Worm (Caenorhabditis elegans): Measurements from ENCODE around the gene sru-39.
A peak's percentile ranks its signal among the peaks of the same experiment; 100 is the strongest.

sru-39 gene

DNA sequence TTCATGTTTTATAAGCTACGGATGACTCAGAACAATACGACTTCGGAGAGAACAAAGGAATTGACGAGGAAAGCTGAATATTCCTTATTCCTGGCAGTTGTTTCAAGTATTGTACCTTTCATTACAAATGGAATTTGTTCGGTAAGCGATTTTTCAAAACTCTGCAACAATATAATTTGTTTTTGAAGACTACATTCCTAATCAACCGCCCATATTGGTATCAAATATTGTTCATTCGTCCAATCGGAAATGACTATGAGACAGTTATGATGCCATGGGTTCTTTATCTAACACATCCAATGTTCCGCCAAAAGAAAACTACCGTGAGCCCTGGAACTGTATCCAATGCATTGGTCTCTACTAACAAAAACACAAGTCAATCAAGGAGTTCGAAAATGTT, 8.9 kb downstream of the sru-39 start:
- TF ChIP-seq nhr-11 (tag; optimal IDR thresholded peaks at IDR 0.05) (no peak), hlh-11 (tag; optimal IDR thresholded peaks at IDR 0.05) (no peak), nhr-111 (GFP tag; optimal IDR thresholded peaks at IDR 0.05) (no peak), F26F4.8 (GFP tag; conservative IDR thresholded peaks at IDR 0.05) (no peak), aha-1 (tag) (peak; percentile 93), Y48G9A.11 (GFP tag; IDR thresholded peaks at IDR 0.05) (no peak), nhr-28 (tag; optimal IDR thresholded peaks at IDR 0.05) (no peak), cey-2 (tag; optimal IDR thresholded peaks at IDR 0.05; ENCODE audit: borderline replicate concordance, insufficient read depth) (no peak), php-3 (GFP tag; IDR thresholded peaks at IDR 0.05) (no peak)

DNA sequence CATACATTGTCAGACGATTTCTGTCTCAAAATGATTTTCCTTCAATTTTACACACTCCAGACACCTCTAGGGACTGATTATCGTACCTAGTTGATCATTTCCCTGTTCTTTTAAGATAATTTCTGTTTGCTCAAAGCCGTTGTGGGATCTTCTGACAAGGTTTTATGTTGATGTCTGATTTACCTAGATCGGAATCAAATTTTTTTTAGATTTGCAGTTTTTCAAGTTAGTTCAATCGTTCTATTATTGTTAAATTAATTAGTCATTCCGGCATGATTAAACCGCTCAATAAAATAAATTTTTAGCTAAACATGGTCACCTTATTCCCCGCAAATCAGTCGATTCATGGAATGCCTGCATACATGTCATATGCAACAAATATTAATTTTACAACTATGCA, 10.3 kb downstream of the sru-39 start, which contains the start of gene sru-30:
Gene sru-30 (plus strand): TSS at position 301 of the 400 bp plus-strand sequence.
- TF ChIP-seq F10B5.3 (tag; optimal IDR thresholded peaks at IDR 0.05), result no peak
- TF ChIP-seq dmd-8 (GFP tag; IDR thresholded peaks at IDR 0.05), result no peak
- no peak for TF ChIP-seq mdt-29 (GFP tag; IDR thresholded peaks at IDR 0.05)
- TF ChIP-seq rbr-2 (tag; optimal IDR thresholded peaks at IDR 0.05), result no peak
- no peak for TF ChIP-seq snpc-4 (tag; optimal IDR thresholded peaks at IDR 0.05)
- TF ChIP-seq attf-4 (tag; optimal IDR thresholded peaks at IDR 0.05), result no peak
- TF ChIP-seq php-3 (GFP tag; IDR thresholded peaks at IDR 0.05), result no peak
- no peak for TF ChIP-seq ama-1 (optimal IDR thresholded peaks at IDR 0.05)
- no peak for TF ChIP-seq nhr-102 (tag; optimal IDR thresholded peaks at IDR 0.05)
- TF ChIP-seq daf-8 (GFP tag; IDR thresholded peaks at IDR 0.05), result no peak
- TF ChIP-seq ceh-28 (tag; optimal IDR thresholded peaks at IDR 0.05), result no peak
- no peak for TF ChIP-seq egl-43 (GFP tag; IDR thresholded peaks at IDR 0.05)

DNA sequence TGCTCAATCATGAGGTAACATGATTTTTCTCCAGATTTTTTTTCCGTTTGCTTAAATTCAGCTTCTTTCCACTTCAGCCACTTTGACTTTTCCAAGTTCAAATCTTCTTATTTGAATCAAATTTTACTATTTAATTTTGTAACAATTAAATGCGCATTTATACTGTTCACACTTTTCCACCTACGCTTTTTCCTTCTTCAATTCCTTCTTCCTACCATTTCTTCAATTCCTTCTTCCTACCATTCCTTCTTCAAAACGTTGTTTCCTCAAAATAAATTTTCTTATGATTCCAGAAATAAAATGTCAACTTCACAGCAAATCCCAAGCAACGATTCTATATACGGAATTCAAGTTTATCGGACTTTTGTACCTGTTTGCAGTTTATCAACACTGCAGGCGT, 13.1 kb downstream of the sru-39 start, which contains the start of gene sru-31:
Gene sru-31 (plus strand): TSS at position 301 of the 400 bp plus-strand sequence.
- TF ChIP-seq mxl-3 (GFP tag; optimal IDR thresholded peaks at IDR 0.05), result no peak
- TF ChIP-seq saeg-2 (GFP tag; IDR thresholded peaks at IDR 0.05), result no peak
- no peak for TF ChIP-seq ceh-32 (tag; optimal IDR thresholded peaks at IDR 0.05; ENCODE audit: poor library complexity)
- no peak for TF ChIP-seq hmg-1.1 (GFP tag; IDR thresholded peaks at IDR 0.05)
- no peak for TF ChIP-seq ceh-44 (GFP tag; IDR thresholded peaks at IDR 0.05)
- no peak for TF ChIP-seq zip-2 (tag; optimal IDR thresholded peaks at IDR 0.05)
- no peak for TF ChIP-seq cey-2 (tag; optimal IDR thresholded peaks at IDR 0.05; ENCODE audit: borderline replicate concordance, insufficient read depth)
- TF ChIP-seq dmd-9 (GFP tag; IDR thresholded peaks at IDR 0.05), result no peak
- no peak for TF ChIP-seq Y48G9A.11 (GFP tag; IDR thresholded peaks at IDR 0.05)
- no peak for TF ChIP-seq arid-1 (GFP tag; conservative IDR thresholded peaks at IDR 0.05)
- TF ChIP-seq gei-8 (GFP tag; optimal IDR thresholded peaks at IDR 0.05), result no peak
- TF ChIP-seq T20F7.1 (GFP tag; optimal IDR thresholded peaks at IDR 0.05), result no peak
- TF ChIP-seq daf-19 (GFP tag; conservative IDR thresholded peaks at IDR 0.05), result no peak
- TF ChIP-seq ceh-20 (GFP tag; IDR thresholded peaks at IDR 0.05), result no peak

DNA sequence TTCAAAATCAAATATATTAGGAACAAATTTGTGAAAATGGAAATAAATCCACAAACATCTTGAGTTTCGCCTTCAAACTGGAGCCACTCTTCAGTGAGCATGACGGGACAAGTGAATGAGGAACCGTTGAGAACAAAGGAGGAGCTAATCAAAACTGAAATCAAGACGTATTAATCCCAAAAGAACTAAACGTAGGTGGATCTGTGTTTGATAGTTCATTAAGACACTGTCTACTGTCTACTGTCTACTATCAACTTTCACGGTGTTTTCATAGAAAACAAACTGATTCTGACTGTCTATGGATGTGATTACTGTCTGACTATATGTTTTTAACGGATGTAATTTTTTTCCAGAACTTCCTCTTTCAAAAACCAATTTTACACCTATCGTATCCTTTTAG, 18.4 kb downstream of the sru-39 start, which contains the start of gene str-193:
Gene str-193 (minus strand): TSS at position 101 of the 400 bp plus-strand sequence.
- TF ChIP-seq unc-62 (GFP tag; optimal IDR thresholded peaks at IDR 0.05 in 1 of 2), result peak in 1 of 2 experiments; percentile 6
- no peak for TF ChIP-seq unc-62 (tag; optimal IDR thresholded peaks at IDR 0.05)
- TF ChIP-seq duxl-1 (tag; optimal IDR thresholded peaks at IDR 0.05; ENCODE audit: poor library complexity), result no peak

DNA sequence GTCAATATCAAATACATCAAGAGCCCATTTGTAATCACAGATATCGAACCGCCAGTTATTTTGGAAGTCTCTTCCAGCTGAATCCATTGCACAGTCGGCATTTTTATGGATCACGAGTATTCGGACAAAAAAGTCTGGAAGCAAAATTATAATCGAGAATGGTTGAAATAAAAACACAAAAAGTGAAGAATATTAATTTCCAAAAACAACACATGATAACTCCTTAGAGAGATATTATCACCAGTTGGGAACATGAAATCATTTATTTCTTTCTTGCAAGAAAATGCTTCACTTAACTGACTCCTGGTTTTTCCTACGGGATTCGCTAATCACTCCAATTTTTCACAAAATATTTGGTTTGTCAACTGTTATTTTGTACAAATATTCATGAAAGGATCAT, 20.9 kb downstream of the sru-39 start, which contains the start of gene str-2:
Gene str-2 (minus strand): TSS at position 101 of the 400 bp plus-strand sequence.
- TF ChIP-seq mxl-3 (GFP tag; optimal IDR thresholded peaks at IDR 0.05) (no peak), ceh-82 (tag; optimal IDR thresholded peaks at IDR 0.05) (no peak), zag-1 (tag; optimal IDR thresholded peaks at IDR 0.05) (no peak), nhr-48 (tag; optimal IDR thresholded peaks at IDR 0.05) (no peak), mdl-1 (tag; optimal IDR thresholded peaks at IDR 0.05) (no peak)

All from whole organism, L4 larva.